Fruit fly (Drosophila melanogaster) whole organism, embryonic: ENCODE results near the gene CG17777.
A peak's percentile ranks its signal among the peaks of the same experiment; 100 is the strongest.

Experiments
- Ada2b ChIP-seq: fragments of 200-800 bp; sonication (Bioruptor generic); IDR thresholded peaks from 2 replicates; pipeline ENCODE4 v1.3.6; 2022; ENCODE audit warnings: missing biosample characterization, missing genetic modification characterization
- Atf3 ChIP-seq: fragments of 200-800 bp; sonication (Bioruptor generic); optimal IDR thresholded peaks from 3 replicates; lab custom pipeline; 2016; ENCODE audit warnings: missing biosample characterization, missing genetic modification characterization
- CG10543 ChIP-seq: fragments of 200-800 bp; sonication (Bioruptor generic); optimal IDR thresholded peaks from 3 replicates; lab custom pipeline; 2017; ENCODE audit warnings: missing biosample characterization, mild to moderate bottlenecking, missing genetic modification characterization, moderate library complexity
- CG11398 ChIP-seq: fragments of 200-800 bp; sonication (Bioruptor generic); optimal IDR thresholded peaks from 2 replicates; lab custom pipeline; 2016; ENCODE audit warnings: missing biosample characterization, missing genetic modification characterization
- CG12155 ChIP-seq: fragments of 200-800 bp; sonication (Bioruptor generic); optimal IDR thresholded peaks from 3 replicates; lab custom pipeline; 2016; ENCODE audit warnings: missing biosample characterization, missing genetic modification characterization
- CG12299 ChIP-seq: fragments of 200-800 bp; sonication (Bioruptor generic); optimal IDR thresholded peaks from 2 replicates; lab custom pipeline; 2018; ENCODE audit warnings: missing biosample characterization, mild to moderate bottlenecking, missing genetic modification characterization
- CG13775 ChIP-seq: fragments of 200-800 bp; sonication (Bioruptor generic); optimal IDR thresholded peaks from 3 replicates; lab custom pipeline; 2017; ENCODE audit warnings: missing biosample characterization, mild to moderate bottlenecking, missing genetic modification characterization
- CG15073 ChIP-seq: fragments of 200-800 bp; sonication (Bioruptor generic); optimal IDR thresholded peaks from 2 replicates; lab custom pipeline; 2016; ENCODE audit warnings: missing biosample characterization, missing genetic modification characterization
- CG15514 ChIP-seq: fragments of 200-800 bp; sonication (Bioruptor generic); optimal IDR thresholded peaks from 3 replicates; lab custom pipeline; 2017; ENCODE audit warnings: missing biosample characterization, missing genetic modification characterization, mild to moderate bottlenecking, moderate library complexity, missing genetic modification reagents
- CG17186 ChIP-seq: fragments of 200-800 bp; sonication (Bioruptor generic); optimal IDR thresholded peaks from 3 replicates; lab custom pipeline; 2017; ENCODE audit warnings: missing biosample characterization, missing genetic modification reagents, missing genetic modification characterization
- CG17802 ChIP-seq: fragments of 200-800 bp; sonication (Bioruptor generic); optimal IDR thresholded peaks from 2 replicates; lab custom pipeline; 2018; ENCODE audit warnings: missing biosample characterization, mild to moderate bottlenecking, missing genetic modification characterization, moderate library complexity
- CG18011 ChIP-seq: fragments of 200-800 bp; sonication (Bioruptor generic); optimal IDR thresholded peaks from 2 replicates; lab custom pipeline; 2017; ENCODE audit warnings: missing biosample characterization, missing genetic modification characterization, mild to moderate bottlenecking, moderate library complexity, missing genotype
- CG2116 ChIP-seq: fragments of 200-800 bp; sonication (Bioruptor generic); optimal IDR thresholded peaks from 3 replicates; lab custom pipeline; 2018; ENCODE audit warnings: missing biosample characterization, mild to moderate bottlenecking, missing genetic modification characterization
- CG3065 ChIP-seq: fragments of 200-800 bp; sonication (Bioruptor generic); optimal IDR thresholded peaks from 2 replicates; lab custom pipeline; 2016; ENCODE audit warnings: missing biosample characterization, missing genetic modification characterization
- CG3726 ChIP-seq: fragments of 200-800 bp; sonication (Bioruptor generic); IDR thresholded peaks from 3 replicates; pipeline ENCODE4, ENCODE4 v1.3.6; 2022; ENCODE audit warnings: missing biosample characterization, missing genetic modification characterization
- CG4617 ChIP-seq: fragments of 200-800 bp; sonication (Bioruptor generic); optimal IDR thresholded peaks from 3 replicates; lab custom pipeline; 2016; ENCODE audit warnings: missing biosample characterization, missing genetic modification characterization, borderline replicate concordance
- CG4854 ChIP-seq: fragments of 200-800 bp; sonication (Bioruptor generic); optimal IDR thresholded peaks from 2 replicates; lab custom pipeline; 2016; ENCODE audit warnings: missing biosample characterization, missing genetic modification characterization, inconsistent platforms
- CG6175 ChIP-seq: fragments of 200-800 bp; sonication (Bioruptor generic); IDR thresholded peaks from 3 replicates; pipeline ENCODE4 v1.3.6; 2022; ENCODE audit warnings: missing biosample characterization, missing genetic modification characterization
- CG7556 ChIP-seq: fragments of 200-800 bp; sonication (Bioruptor generic); optimal IDR thresholded peaks from 2 replicates; lab custom pipeline; 2017; ENCODE audit warnings: missing biosample characterization, mild to moderate bottlenecking, missing genetic modification characterization
- CG7745 ChIP-seq: fragments of 200-800 bp; sonication (Bioruptor generic); optimal IDR thresholded peaks from 2 replicates; lab custom pipeline; 2018; ENCODE audit warnings: missing biosample characterization, mild to moderate bottlenecking, missing genetic modification characterization, moderate library complexity
- CG8924 ChIP-seq: fragments of 200-800 bp; optimal IDR thresholded peaks from 3 replicates; lab custom pipeline; 2019; ENCODE audit warnings: missing biosample characterization, mild to moderate bottlenecking, missing genetic modification characterization, moderate library complexity
- Drgx ChIP-seq: fragments of 200-800 bp; sonication (Bioruptor generic); IDR thresholded peaks from 2 replicates; pipeline ENCODE4 v1.3.6; 2022; ENCODE audit warnings: missing biosample characterization, missing genetic modification characterization
- HHEX ChIP-seq: fragments of 200-800 bp; sonication (Bioruptor generic); optimal IDR thresholded peaks from 3 replicates; lab custom pipeline; 2017; ENCODE audit warnings: missing biosample characterization, mild to moderate bottlenecking, missing genetic modification characterization, missing genetic modification reagents
- Hey ChIP-seq: fragments of 200-800 bp; sonication (Bioruptor generic); optimal IDR thresholded peaks from 3 replicates; lab custom pipeline; 2018; ENCODE audit warnings: missing biosample characterization, mild to moderate bottlenecking, missing genetic modification characterization
- HmgD ChIP-seq: fragments of 200-800 bp; sonication (Bioruptor generic); optimal IDR thresholded peaks from 3 replicates; lab custom pipeline; 2016; ENCODE audit warnings: missing biosample characterization, missing genetic modification characterization
- Hmx ChIP-seq: fragments of 200-800 bp; sonication (Bioruptor generic); optimal IDR thresholded peaks from 2 replicates; lab custom pipeline; 2016; ENCODE audit warnings: missing biosample characterization, missing genetic modification characterization
- Hr3 ChIP-seq: fragments of 200-800 bp; sonication (Bioruptor generic); optimal IDR thresholded peaks from 3 replicates; lab custom pipeline; 2016; ENCODE audit warnings: missing biosample characterization, missing genetic modification characterization
- MESR4 ChIP-seq: fragments of 200-800 bp; sonication (Bioruptor generic); optimal IDR thresholded peaks from 2 replicates; lab custom pipeline; 2018; ENCODE audit warnings: missing biosample characterization, mild to moderate bottlenecking, missing genetic modification characterization, moderate library complexity
- Mes4 ChIP-seq: fragments of 200-800 bp; sonication (Bioruptor generic); optimal IDR thresholded peaks from 2 replicates; lab custom pipeline; 2016; ENCODE audit warnings: missing biosample characterization, missing genetic modification characterization
- NFAT ChIP-seq: fragments of 200-800 bp; sonication (Bioruptor generic); IDR thresholded peaks from 2 replicates; pipeline ENCODE4 v1.3.6; 2022; ENCODE audit warnings: missing biosample characterization, missing genetic modification characterization
- Ptx1 ChIP-seq: fragments of 200-800 bp; sonication (Bioruptor generic); IDR thresholded peaks from 2 replicates; pipeline ENCODE4 v1.3.6; 2022; ENCODE audit warnings: missing biosample characterization, missing genetic modification characterization
- cad ChIP-seq: fragments of >200 bp; optimal IDR thresholded peaks from 2 replicates; lab custom pipeline; 2017; ENCODE audit warnings: missing biosample characterization, missing genetic modification characterization
- ci ChIP-seq: fragments of 200-800 bp; sonication (Bioruptor generic); IDR thresholded peaks from 3 replicates; pipeline ENCODE4 v1.3.6; 2022; ENCODE audit warnings: missing biosample characterization, missing genetic modification characterization
- dmrt99B ChIP-seq: fragments of 200-800 bp; sonication (Bioruptor generic); optimal IDR thresholded peaks from 2 replicates; lab custom pipeline; 2018; ENCODE audit warnings: missing biosample characterization, mild to moderate bottlenecking, missing genetic modification characterization, moderate library complexity
- fd102C ChIP-seq: fragments of 200-800 bp; sonication (Bioruptor generic); optimal IDR thresholded peaks from 2 replicates; lab custom pipeline; 2018; ENCODE audit warnings: missing biosample characterization, mild to moderate bottlenecking, missing genetic modification characterization, moderate library complexity
- gsb-n ChIP-seq: fragments of 200-800 bp; sonication (Bioruptor generic); optimal IDR thresholded peaks from 3 replicates; lab custom pipeline; 2018; ENCODE audit warnings: missing biosample characterization, mild to moderate bottlenecking, missing genetic modification characterization
- gt ChIP-seq: fragments of 200-800 bp; sonication (Bioruptor generic); IDR thresholded peaks from 2 replicates; pipeline ENCODE4 v1.3.6; 2022; ENCODE audit warnings: missing biosample characterization, missing genetic modification characterization
- h ChIP-seq: fragments of >200 bp; optimal IDR thresholded peaks from 2 replicates; lab custom pipeline; 2017
- hbn ChIP-seq: fragments of 200-800 bp; sonication (Bioruptor generic); IDR thresholded peaks from 2 replicates; pipeline ENCODE4 v1.3.6; 2022; ENCODE audit warnings: missing biosample characterization, missing genetic modification characterization; ENCODE audit not compliant: partially characterized antibody
- hth ChIP-seq: fragments of >200 bp; optimal IDR thresholded peaks from 2 replicates; lab custom pipeline; 2017; ENCODE audit warnings: inconsistent platforms
- ken ChIP-seq: fragments of 200-800 bp; sonication (Bioruptor generic); IDR thresholded peaks from 3 replicates; pipeline ENCODE4 v1.3.6; 2022; ENCODE audit warnings: missing biosample characterization, missing genetic modification characterization
- mld ChIP-seq: fragments of 200-800 bp; sonication (Bioruptor generic); IDR thresholded peaks from 3 replicates; pipeline ENCODE4 v1.3.6; 2022; ENCODE audit warnings: missing biosample characterization, missing genetic modification characterization; ENCODE audit not compliant: partially characterized antibody
- nom ChIP-seq: fragments of 200-800 bp; sonication (Bioruptor generic); optimal IDR thresholded peaks from 2 replicates; lab custom pipeline; 2017; ENCODE audit warnings: missing biosample characterization, missing genetic modification characterization, mild to moderate bottlenecking, moderate library complexity, missing genetic modification reagents
- odd ChIP-seq: fragments of 200-800 bp; sonication (Bioruptor generic); optimal IDR thresholded peaks from 2 replicates; lab custom pipeline; 2017; ENCODE audit warnings: missing biosample characterization, mild to moderate bottlenecking, missing genetic modification characterization
- onecut ChIP-seq: fragments of 200-800 bp; sonication (Bioruptor generic); IDR thresholded peaks from 2 replicates; pipeline ENCODE4 v1.3.6; 2022; ENCODE audit warnings: missing biosample characterization, missing genetic modification characterization
- pnt ChIP-seq: fragments of 200-800 bp; sonication (Bioruptor generic); optimal IDR thresholded peaks from 3 replicates; lab custom pipeline; 2016; ENCODE audit warnings: missing biosample characterization, missing genetic modification characterization
- sna ChIP-seq: fragments of 200-800 bp; sonication (Bioruptor generic); IDR thresholded peaks from 2 replicates; pipeline ENCODE4 v1.3.6; 2022; ENCODE audit warnings: missing biosample characterization, missing genetic modification characterization; ENCODE audit not compliant: partially characterized antibody
- tap ChIP-seq: fragments of 200-800 bp; optimal IDR thresholded peaks from 3 replicates; lab custom pipeline; 2019; ENCODE audit warnings: missing biosample characterization, mild to moderate bottlenecking, missing genetic modification characterization, moderate library complexity
- tgo ChIP-seq: fragments of 200-800 bp; sonication (Bioruptor generic); IDR thresholded peaks from 3 replicates; pipeline ENCODE4 v1.3.6; 2022; ENCODE audit warnings: missing biosample characterization, missing genetic modification characterization
- wor ChIP-seq: fragments of 200-800 bp; sonication (Bioruptor generic); IDR thresholded peaks from 2 replicates; pipeline ENCODE4 v1.3.6; 2022; ENCODE audit warnings: missing biosample characterization, missing genetic modification characterization

Gene CG17777

DNA sequence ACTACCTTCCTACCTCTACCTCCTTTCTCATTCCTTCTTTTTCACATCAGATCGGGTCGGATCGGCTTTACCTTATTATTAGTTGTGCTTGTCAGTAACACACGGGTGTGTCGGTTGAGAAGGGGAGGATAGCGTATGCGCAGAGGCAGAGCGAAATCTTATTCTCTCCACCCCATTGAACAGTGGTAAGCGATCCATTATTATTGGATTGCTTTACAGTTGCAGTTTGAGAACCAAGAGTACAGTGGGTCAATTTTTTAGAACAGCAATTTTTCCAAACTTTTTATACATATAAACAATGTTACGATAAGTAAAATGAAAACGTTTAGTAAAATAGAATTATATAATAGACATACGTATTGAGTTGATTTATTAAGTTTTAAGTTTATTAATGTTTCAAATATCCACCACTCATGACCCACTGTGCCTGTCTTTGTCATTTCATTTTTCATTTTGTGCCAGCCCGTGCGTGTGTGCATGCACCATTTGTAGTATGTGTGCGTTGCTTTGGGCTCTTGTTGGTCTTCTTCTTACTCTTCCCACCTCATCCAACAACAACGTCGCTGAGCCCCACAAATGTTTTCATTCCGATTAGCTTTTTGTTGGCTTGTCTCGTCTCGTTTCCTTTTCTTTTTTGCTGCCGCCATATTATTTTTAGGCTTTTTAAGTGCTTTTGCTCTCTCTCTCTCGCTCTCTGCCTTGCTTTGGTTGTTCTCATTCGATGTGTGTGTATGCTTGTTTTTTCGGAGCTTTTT is 48.9 kb upstream of the CG17777 start (continued):
- peak; percentile 99 for TF ChIP-seq gsb-n
- TF ChIP-seq Ada2b (GFP tag; lab: Robert Waterston, UW): peak; percentile 99
- peak; percentile 97 for TF ChIP-seq fd102C
- TF ChIP-seq HmgD (GFP tag; lab: Kevin White, UChicago): peak; percentile 42
- TF ChIP-seq Hmx (GFP tag; lab: Kevin White, UChicago): peak; percentile 91
- TF ChIP-seq tgo (GFP tag; lab: Robert Waterston, UW): peak; percentile 99
- TF ChIP-seq Hr3 (GFP tag; lab: Kevin White, UChicago): peak; percentile 95
- TF ChIP-seq CG12155 (GFP tag; lab: Kevin White, UChicago): peak; percentile 97
- TF ChIP-seq CG4617 (GFP tag; lab: Kevin White, UChicago): peak; percentile 94
- peak; percentile 87 for TF ChIP-seq Mes4 (GFP tag; lab: Kevin White, UChicago)
- peak; percentile 85 for TF ChIP-seq CG2116 (GFP tag; lab: Kevin White, UChicago)
- peak; percentile 96 for TF ChIP-seq ken
- peak; percentile 100 for TF ChIP-seq dmrt99B
- peak; percentile 94 for TF ChIP-seq CG18011
- peak; percentile 99 for TF ChIP-seq HHEX (GFP tag; lab: Kevin White, UChicago)
- TF ChIP-seq odd (GFP tag; lab: Kevin White, UChicago): peak; percentile 99
- TF ChIP-seq NFAT (GFP tag; lab: Robert Waterston, UW): peak; percentile 96
- peak; percentile 98 for TF ChIP-seq Drgx
- peak; percentile 93 for TF ChIP-seq CG7745 (tag; lab: Kevin White, UChicago)
- no peak for TF ChIP-seq mld (GFP tag; lab: Robert Waterston, UW)
- peak; percentile 15; the same call in 1 of the 2 replicates for TF ChIP-seq hbn (GFP tag; lab: Robert Waterston, UW)
- TF ChIP-seq hth (lab: Kevin White, UChicago): no peak
- TF ChIP-seq wor (GFP tag; lab: Robert Waterston, UW): peak; percentile 99
- TF ChIP-seq CG3065 (GFP tag; lab: Kevin White, UChicago): peak; percentile 97
- TF ChIP-seq Ptx1 (GFP tag; lab: Robert Waterston, UW): peak; percentile 99
- TF ChIP-seq CG15073 (GFP tag; lab: Kevin White, UChicago): peak; percentile 89
- peak; percentile 94 for TF ChIP-seq Hey (tag; lab: Kevin White, UChicago)
- peak; percentile 100 for TF ChIP-seq CG10543
- TF ChIP-seq CG7556 (GFP tag; lab: Kevin White, UChicago): peak; percentile 99
- peak; percentile 98 for TF ChIP-seq CG13775 (GFP tag; lab: Kevin White, UChicago)
- peak; percentile 99 for TF ChIP-seq tap (tag; lab: Kevin White, UChicago)
- TF ChIP-seq CG11398 (GFP tag; lab: Kevin White, UChicago): peak; percentile 67
- peak; percentile 88 for TF ChIP-seq Atf3 (GFP tag; lab: Kevin White, UChicago)
- peak; percentile 98 for TF ChIP-seq ci (GFP tag; lab: Robert Waterston, UW)
- TF ChIP-seq onecut (GFP tag; lab: Robert Waterston, UW): peak; percentile 95
- TF ChIP-seq nom (GFP tag; lab: Kevin White, UChicago): peak; percentile 98
- peak; percentile 99 for TF ChIP-seq CG12299 (tag; lab: Kevin White, UChicago)
- peak; percentile 89 for TF ChIP-seq pnt (GFP tag; lab: Kevin White, UChicago)
- TF ChIP-seq CG6175 (GFP tag; lab: Robert Waterston, UW): peak; percentile 96
- TF ChIP-seq MESR4 (GFP tag; lab: Kevin White, UChicago): peak; percentile 58
- TF ChIP-seq CG17186: peak; percentile 92
- TF ChIP-seq CG8924 (tag; lab: Kevin White, UChicago): peak; percentile 99
- peak; percentile 96 for TF ChIP-seq CG4854 (GFP tag; lab: Kevin White, UChicago)
- TF ChIP-seq CG15514: peak; percentile 95
- TF ChIP-seq cad: no peak
- peak; percentile 97 for TF ChIP-seq gt
- no peak for TF ChIP-seq h (lab: Kevin White, UChicago)
- peak; percentile 92 for TF ChIP-seq CG17802
- peak; percentile 98 for TF ChIP-seq CG3726 (GFP tag; lab: Robert Waterston, UW)
- TF ChIP-seq sna: peak; percentile 59
